Fruit fly (Drosophila melanogaster) whole organism, wandering third instar larva: Measurements from ENCODE around the gene mTerf5.

Experiments
- HLH106 ChIP-seq: fragments of 200-800 bp; optimal IDR thresholded peaks from 3 replicates; lab custom pipeline; 2019; ENCODE audit warnings: missing biosample characterization, mild to moderate bottlenecking, missing genetic modification characterization, moderate library complexity
- Jra ChIP-seq: sonication (Bioruptor generic); optimal IDR thresholded peaks from 2 replicates; lab custom pipeline; 2016; ENCODE audit warnings: missing biosample characterization, missing genetic modification characterization
- Mio ChIP-seq: sonication (Bioruptor generic); optimal IDR thresholded peaks from 2 replicates; lab custom pipeline; 2016; ENCODE audit warnings: missing biosample characterization, missing genetic modification characterization
- Myc ChIP-seq: fragments of >200 bp; optimal IDR thresholded peaks from 2 replicates; lab custom pipeline; 2017
- Vsx2 ChIP-seq: fragments of 200-300, 225-300 bp; sonication (Bioruptor generic); optimal IDR thresholded peaks from 2 replicates; lab custom pipeline; 2018; ENCODE audit warnings: missing biosample characterization, missing genetic modification characterization; ENCODE audit not compliant: partially characterized antibody
- br ChIP-seq: fragments of 200-800 bp; sonication (Bioruptor generic); optimal IDR thresholded peaks from 2 replicates; lab custom pipeline; 2016; ENCODE audit warnings: missing biosample characterization, missing genetic modification characterization
- h ChIP-seq: fragments of 200-800 bp; sonication (Bioruptor generic); optimal IDR thresholded peaks from 3 replicates; lab custom pipeline; 2016; ENCODE audit warnings: missing biosample characterization, mild to moderate bottlenecking, missing genetic modification characterization
- pan ChIP-seq: fragments of >200 bp; optimal IDR thresholded peaks from 2 replicates; lab custom pipeline; 2017
- psq ChIP-seq: fragments of 200-800 bp; sonication (Bioruptor generic); optimal IDR thresholded peaks from 3 replicates; lab custom pipeline; 2017; ENCODE audit warnings: missing biosample characterization, mild to moderate bottlenecking, missing genetic modification characterization, moderate library complexity
- sv ChIP-seq: fragments of 200-800 bp; sonication (Bioruptor generic); optimal IDR thresholded peaks from 3 replicates; lab custom pipeline; 2016; ENCODE audit warnings: missing biosample characterization, missing genetic modification characterization

DNA sequence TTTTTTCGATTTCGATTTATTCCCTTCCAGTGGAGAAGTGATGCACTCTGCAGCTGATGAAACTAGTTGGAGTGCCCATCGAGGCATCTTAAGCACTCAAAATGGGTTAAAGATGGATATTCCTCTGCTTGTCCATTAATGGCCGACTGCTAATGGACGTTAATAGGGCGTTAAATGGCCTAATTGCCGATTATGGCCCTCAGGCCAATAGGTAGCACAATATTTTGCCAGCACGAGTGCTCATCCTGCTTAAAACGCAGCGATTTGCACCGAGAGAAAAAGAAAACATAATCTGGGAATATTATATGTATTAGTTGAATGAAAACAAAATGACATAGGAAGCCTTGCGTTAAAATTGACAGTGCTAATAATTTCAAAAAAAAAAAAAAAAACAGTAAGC is 15.0 kb downstream of the mTerf5 start, which contains the start of gene CG44158:
- TF ChIP-seq pan (lab: Kevin White, UChicago) (no peak), h (GFP tag; lab: Kevin White, UChicago) (no peak), psq (GFP tag; lab: Kevin White, UChicago) (no peak), sv (GFP tag; lab: Kevin White, UChicago) (no peak), br (no peak), Vsx2 (no peak), Myc (no peak), Jra (GFP tag; lab: Kevin White, UChicago) (no peak), Mio (no peak), HLH106 (tag; lab: Kevin White, UChicago) (no peak)
